Fruit fly (Drosophila melanogaster) whole organism, embryonic: ENCODE results near the gene CG32440.

Experiments
- CG13287 ChIP-seq: fragments of 200-800 bp; sonication (Bioruptor generic); IDR thresholded peaks from 2 replicates; pipeline ENCODE4 v1.3.6; 2022; ENCODE audit warnings: missing biosample characterization, missing genetic modification characterization; ENCODE audit not compliant: partially characterized antibody
- CG14710 ChIP-seq: fragments of 200-800 bp; sonication (Bioruptor generic); optimal IDR thresholded peaks from 3 replicates; lab custom pipeline; 2019; ENCODE audit warnings: missing biosample characterization, mild to moderate bottlenecking, missing genetic modification characterization, moderate library complexity
- CG15696 ChIP-seq: fragments of 200-800 bp; sonication (Bioruptor generic); optimal IDR thresholded peaks from 2 replicates; lab custom pipeline; 2019; ENCODE audit warnings: missing biosample characterization, mild to moderate bottlenecking, missing genetic modification characterization, moderate library complexity
- CG6854 ChIP-seq: fragments of 200-800 bp; sonication (Bioruptor generic); optimal IDR thresholded peaks from 3 replicates; lab custom pipeline; 2017; ENCODE audit warnings: missing biosample characterization, mild to moderate bottlenecking, missing genetic modification characterization
- Dp ChIP-seq: fragments of 200-800 bp; sonication (Bioruptor generic); optimal IDR thresholded peaks from 2 replicates; lab custom pipeline; 2018; ENCODE audit warnings: missing biosample characterization, mild to moderate bottlenecking, missing genetic modification characterization, moderate library complexity
- Hr51 ChIP-seq, 2 experiments: fragments of 200-800 bp; sonication (Bioruptor generic); optimal IDR thresholded peaks; 2 replicates in 1 of 2; 3 replicates in 1 of 2; lab custom pipeline; 2016 to 2018; ENCODE audit warnings: missing biosample characterization in 2 of 2, missing genetic modification characterization in 2 of 2, mild to moderate bottlenecking in 1 of 2, moderate library complexity in 1 of 2
- Meics ChIP-seq: fragments of 200-800 bp; sonication (Bioruptor generic); optimal IDR thresholded peaks from 2 replicates; lab custom pipeline; 2017; ENCODE audit warnings: missing biosample characterization, mild to moderate bottlenecking, missing genetic modification characterization
- TFAM ChIP-seq: fragments of 200-800 bp; sonication (Bioruptor generic); optimal IDR thresholded peaks from 2 replicates; lab custom pipeline; 2017; ENCODE audit warnings: missing biosample characterization, missing genetic modification characterization, inconsistent platforms
- Usf ChIP-seq: fragments of 200-800 bp; sonication (Bioruptor generic); optimal IDR thresholded peaks from 2 replicates; lab custom pipeline; 2017; ENCODE audit warnings: missing genotype, missing biosample characterization, missing genetic modification characterization
- lola ChIP-seq, 3 experiments: fragments of >200 bp in 2 of 3; fragments of 200-800 bp in 1 of 3; sonication (Bioruptor generic) in 1 of 3; optimal IDR thresholded peaks; 2 replicates each; lab custom pipeline; 2017 to 2019; ENCODE audit warnings: missing biosample characterization in 3 of 3, missing genetic modification characterization in 3 of 3, mild to moderate bottlenecking in 1 of 3, moderate library complexity in 1 of 3
- peb ChIP-seq: fragments of 200-800 bp; sonication (Bioruptor generic); IDR thresholded peaks from 2 replicates; pipeline ENCODE4 v1.3.6; 2022; ENCODE audit warnings: missing biosample characterization, missing genetic modification characterization
- psq ChIP-seq: fragments of 200-800 bp; sonication (Bioruptor generic); optimal IDR thresholded peaks from 2 replicates; lab custom pipeline; 2017; ENCODE audit warnings: missing biosample characterization, missing genetic modification characterization
- shn ChIP-seq: fragments of 200-800 bp; sonication (Bioruptor generic); optimal IDR thresholded peaks from 3 replicates; lab custom pipeline; 2016; ENCODE audit warnings: missing biosample characterization, missing genetic modification characterization
- ttk ChIP-seq: fragments of 200-800 bp; sonication (Bioruptor generic); IDR thresholded peaks from 2 replicates; pipeline ENCODE4 v2.1.2; 2022; ENCODE audit warnings: missing biosample characterization, missing genetic modification characterization

DNA sequence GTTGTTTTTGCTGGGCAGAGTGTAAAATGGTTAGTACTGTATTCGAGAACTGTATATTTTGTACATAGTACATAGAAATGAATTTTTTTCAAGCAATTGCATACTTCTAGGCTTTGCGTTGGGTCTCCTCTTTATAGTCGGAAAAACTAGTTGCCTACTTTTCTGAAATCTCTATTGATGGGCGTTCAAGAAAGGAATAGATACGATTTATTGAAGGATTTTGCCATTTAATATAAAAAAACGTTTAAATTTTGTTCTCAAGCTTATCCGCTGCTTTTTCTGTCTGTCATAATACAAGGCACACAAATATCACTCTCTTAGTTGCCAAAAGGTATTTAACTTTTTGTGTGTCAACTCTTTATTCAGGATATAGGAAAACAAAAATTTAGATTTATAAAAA lies at the start of gene CG32440:
- TF ChIP-seq lola (GFP tag; optimal IDR thresholded peaks at IDR 0.05; lab: Kevin White, UChicago) (no peak), TFAM (no peak), psq (GFP tag; lab: Kevin White, UChicago) (no peak), Dp (GFP tag; lab: Kevin White, UChicago) (no peak), CG15696 (no peak), Hr51 (GFP tag; optimal IDR thresholded peaks at IDR 0.05; lab: Kevin White, UChicago) (no peak), CG13287 (GFP tag; lab: Robert Waterston, UW) (no peak), shn (GFP tag; lab: Kevin White, UChicago) (no peak), CG6854 (GFP tag; lab: Kevin White, UChicago) (no peak), Meics (GFP tag; lab: Kevin White, UChicago) (no peak), CG14710 (tag; lab: Kevin White, UChicago) (no peak), ttk (GFP tag; lab: Robert Waterston, UW) (no peak), Usf (GFP tag; lab: Kevin White, UChicago) (no peak), peb (GFP tag; lab: Robert Waterston, UW) (no peak)
